Worm (Caenorhabditis elegans): ENCODE results near the gene oac-15.

Gene oac-15

ce11 chrV:16237223-16237622, 27.5 kb upstream of the oac-15 start, which contains the start of gene F21H7.5:
Gene F21H7.5, plus strand, starts transcription at chrV:16237523.
- TF ChIP-seq R02D3.7 (tag; optimal IDR thresholded peaks at IDR 0.05) (no peak), aly-2 (tag; optimal IDR thresholded peaks at IDR 0.05) (no peak), nhr-23 (tag; optimal IDR thresholded peaks at IDR 0.05) (no peak), hmg-11 (tag; optimal IDR thresholded peaks at IDR 0.05) (no peak), lin-15B (tag; optimal IDR thresholded peaks at IDR 0.05) (no peak), ceh-16 (tag; optimal IDR thresholded peaks at IDR 0.05) (no peak), nhr-237 (tag; optimal IDR thresholded peaks at IDR 0.05) (no peak), ceh-9 (tag; optimal IDR thresholded peaks at IDR 0.05) (no peak), fos-1 (tag; optimal IDR thresholded peaks at IDR 0.05) (no peak), sea-2 (GFP tag; optimal IDR thresholded peaks at IDR 0.05) (no peak), mml-1 (tag; optimal IDR thresholded peaks at IDR 0.05) (no peak), snpc-4 (tag; optimal IDR thresholded peaks at IDR 0.05) (no peak), nhr-43 (tag; optimal IDR thresholded peaks at IDR 0.05; ENCODE audit: poor library complexity, severe bottlenecking) (no peak), nhr-67 (tag; optimal IDR thresholded peaks at IDR 0.05) (no peak), nfya-1 (tag; optimal IDR thresholded peaks at IDR 0.05; ENCODE audit: insufficient read depth) (no peak)

- no peak for TF ChIP-seq ceh-16 (tag; optimal IDR thresholded peaks at IDR 0.05)
- no peak for TF ChIP-seq mdl-1 (tag; optimal IDR thresholded peaks at IDR 0.05)
- TF ChIP-seq egl-27 (tag; optimal IDR thresholded peaks at IDR 0.05), result no peak
- TF ChIP-seq ZK546.5 (tag; optimal IDR thresholded peaks at IDR 0.05), result no peak
- no peak for TF ChIP-seq elt-2 (tag; optimal IDR thresholded peaks at IDR 0.05)
- TF ChIP-seq mml-1 (tag; optimal IDR thresholded peaks at IDR 0.05), result no peak
- TF ChIP-seq ceh-9 (tag; optimal IDR thresholded peaks at IDR 0.05), result no peak
- no peak for TF ChIP-seq nhr-67 (tag; optimal IDR thresholded peaks at IDR 0.05)
- TF ChIP-seq egl-5 (tag; optimal IDR thresholded peaks at IDR 0.05), result no peak
- no peak for TF ChIP-seq nhr-43 (tag; optimal IDR thresholded peaks at IDR 0.05; ENCODE audit: poor library complexity, severe bottlenecking)
- TF ChIP-seq eor-1 (tag; optimal IDR thresholded peaks at IDR 0.05), result no peak
Measured at ce11 chrV:16235647-16236046, 25.9 kb upstream of the oac-15 start, which contains the start of gene srh-98. Gene srh-98, minus strand, starts transcription at chrV:16235747.

- TF ChIP-seq ceh-28 (tag; optimal IDR thresholded peaks at IDR 0.05) (no peak), pha-4 (tag; optimal IDR thresholded peaks at IDR 0.05) (no peak), elt-1 (tag; optimal IDR thresholded peaks at IDR 0.05) (no peak), hmg-11 (tag; optimal IDR thresholded peaks at IDR 0.05) (no peak), nhr-23 (tag; optimal IDR thresholded peaks at IDR 0.05) (no peak), ceh-82 (tag; optimal IDR thresholded peaks at IDR 0.05) (no peak), jun-1 (tag; optimal IDR thresholded peaks at IDR 0.05) (no peak), unc-62 (GFP tag; optimal IDR thresholded peaks at IDR 0.05) (no peak), egl-5 (tag; optimal IDR thresholded peaks at IDR 0.05) (no peak), fkh-10 (GFP tag; optimal IDR thresholded peaks at IDR 0.05) (no peak), fos-1 (tag; optimal IDR thresholded peaks at IDR 0.05) (no peak), fkh-2 (tag; optimal IDR thresholded peaks at IDR 0.05) (no peak), nhr-28 (tag; optimal IDR thresholded peaks at IDR 0.05) (no peak), ceh-9 (tag; optimal IDR thresholded peaks at IDR 0.05) (no peak), lin-39 (tag; optimal IDR thresholded peaks at IDR 0.05) (no peak), nhr-11 (tag; optimal IDR thresholded peaks at IDR 0.05) (no peak), eor-1 (tag; optimal IDR thresholded peaks at IDR 0.05) (no peak), elt-3 (tag; optimal IDR thresholded peaks at IDR 0.05) (no peak), ceh-16 (tag; optimal IDR thresholded peaks at IDR 0.05) (no peak)
Measured at ce11 chrV:16235135-16235534, 25.4 kb upstream of the oac-15 start, which contains the start of gene F21H7.3. Gene F21H7.3, minus strand, starts transcription at chrV:16235235.

- TF ChIP-seq nhr-23 (tag; optimal IDR thresholded peaks at IDR 0.05) (no peak), lsy-12 (tag; optimal IDR thresholded peaks at IDR 0.05) (no peak), snpc-4 (tag; optimal IDR thresholded peaks at IDR 0.05) (no peak), pqm-1 (tag; optimal IDR thresholded peaks at IDR 0.05) (no peak), aly-2 (tag; optimal IDR thresholded peaks at IDR 0.05) (no peak), nhr-12 (tag; optimal IDR thresholded peaks at IDR 0.05) (no peak), lin-39 (tag; optimal IDR thresholded peaks at IDR 0.05) (no peak), nhr-67 (tag; optimal IDR thresholded peaks at IDR 0.05) (no peak), zag-1 (tag; optimal IDR thresholded peaks at IDR 0.05) (no peak), tbx-2 (tag; optimal IDR thresholded peaks at IDR 0.05) (no peak), nhr-28 (tag; optimal IDR thresholded peaks at IDR 0.05) (no peak), nhr-11 (tag; optimal IDR thresholded peaks at IDR 0.05) (no peak), ama-1 (optimal IDR thresholded peaks at IDR 0.05) (no peak), ceh-28 (tag; optimal IDR thresholded peaks at IDR 0.05) (no peak), unc-62 (GFP tag; optimal IDR thresholded peaks at IDR 0.05) (no peak), ztf-11 (tag; optimal IDR thresholded peaks at IDR 0.05) (no peak), jun-1 (tag; optimal IDR thresholded peaks at IDR 0.05) (no peak)
Measured at ce11 chrV:16233624-16234023, 23.9 kb upstream of the oac-15 start, which contains the start of gene clec-233. Gene clec-233, plus strand, starts transcription at chrV:16233924.

All from whole organism, L3 larva.